Fruit fly (Drosophila melanogaster): ENCODE measurements around the gene CG17292.

CG17292 gene

DNA sequence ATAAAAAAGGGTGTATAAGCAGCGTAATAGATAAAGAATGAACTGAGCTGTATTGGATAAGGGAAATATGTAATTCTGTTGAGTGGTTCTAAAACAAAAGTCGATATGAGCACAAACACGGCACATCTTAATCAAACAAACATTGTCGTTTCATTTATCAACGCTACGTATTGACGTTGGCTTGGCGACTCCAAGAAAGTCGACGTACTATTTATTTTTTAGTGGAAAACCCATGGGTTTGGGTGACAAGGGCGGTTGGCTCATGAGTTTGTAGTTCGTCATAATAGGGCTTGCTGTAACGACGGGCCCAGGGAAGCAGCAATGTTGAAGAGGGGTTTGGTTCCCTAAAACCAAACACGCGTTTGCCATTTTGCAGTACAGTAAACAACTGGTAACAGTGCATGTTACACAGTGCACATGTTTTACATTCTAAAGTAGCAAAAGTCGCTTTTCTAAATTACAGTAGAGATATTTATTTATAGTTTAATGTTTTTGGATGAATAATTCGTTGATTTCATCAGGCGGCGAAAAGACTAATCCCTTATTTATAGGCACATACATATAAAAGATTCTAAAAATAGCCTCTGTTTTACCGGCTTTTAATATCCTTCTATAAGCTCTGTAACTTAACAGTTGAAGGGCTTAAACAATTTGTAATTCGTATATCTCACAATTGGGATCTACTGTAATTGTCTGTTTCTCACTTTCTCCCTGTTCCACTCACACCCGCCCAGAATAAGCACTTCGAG, 8.9 kb upstream of the CG17292 start (continued):
- no peak for TF ChIP-seq CG1792 (GFP tag; optimal IDR thresholded peaks at IDR 0.05)
- no peak for TF ChIP-seq CG17359 (tag; optimal IDR thresholded peaks at IDR 0.05)
- TF ChIP-seq Nf-YC (tag; optimal IDR thresholded peaks at IDR 0.05): no peak
- no peak for TF ChIP-seq Doc3 (GFP tag; IDR thresholded peaks at IDR 0.05; ENCODE audit: partially characterized antibody)
- TF ChIP-seq Rx (GFP tag; IDR thresholded peaks at IDR 0.05): no peak
- no peak for TF ChIP-seq wor (GFP tag; IDR thresholded peaks at IDR 0.05)
- peak; percentile 49 for TF ChIP-seq lab (GFP tag; optimal IDR thresholded peaks at IDR 0.05)
- no peak for TF ChIP-seq Hr78 (GFP tag; optimal IDR thresholded peaks at IDR 0.05)
- TF ChIP-seq B-H1 (GFP tag; IDR thresholded peaks at IDR 0.05): no peak
- TF ChIP-seq CG18476 (GFP tag; optimal IDR thresholded peaks at IDR 0.05): no peak
- TF ChIP-seq Doc2 (GFP tag; IDR thresholded peaks at IDR 0.05): no peak
- TF ChIP-seq Sry-β (GFP tag; optimal IDR thresholded peaks at IDR 0.05): no peak
- TF ChIP-seq Bgb (GFP tag; IDR thresholded peaks at IDR 0.05; ENCODE audit: partially characterized antibody): no peak
- TF ChIP-seq Stat92E (GFP tag; optimal IDR thresholded peaks at IDR 0.05): no peak
- TF ChIP-seq toy (GFP tag; IDR thresholded peaks at IDR 0.05): no peak
- peak; percentile 28; the same call in 1 of the 2 replicates for TF ChIP-seq CG32532 (GFP tag; IDR thresholded peaks at IDR 0.05)
- peak; percentile 39 for TF ChIP-seq CG3281 (GFP tag; optimal IDR thresholded peaks at IDR 0.05)
- no peak for TF ChIP-seq C15 (GFP tag; IDR thresholded peaks at IDR 0.05)
- TF ChIP-seq sna (GFP tag; IDR thresholded peaks at IDR 0.05; ENCODE audit: partially characterized antibody): no peak
- no peak for TF ChIP-seq CG32772 (GFP tag; IDR thresholded peaks at IDR 0.05)
- TF ChIP-seq Meics (GFP tag; optimal IDR thresholded peaks at IDR 0.05): no peak
- no peak for TF ChIP-seq CG18619 (GFP tag; optimal IDR thresholded peaks at IDR 0.05)
- TF ChIP-seq CG10654 (GFP tag; optimal IDR thresholded peaks at IDR 0.05): no peak
- no peak for TF ChIP-seq btn (GFP tag; optimal IDR thresholded peaks at IDR 0.05)
- TF ChIP-seq CG7357 (GFP tag; IDR thresholded peaks at IDR 0.05): no peak
- no peak for TF ChIP-seq Aef1 (GFP tag; IDR thresholded peaks at IDR 0.05)
- no peak for TF ChIP-seq dm (GFP tag; optimal IDR thresholded peaks at IDR 0.05)
- TF ChIP-seq Lim3 (GFP tag; IDR thresholded peaks at IDR 0.05): no peak
- no peak for TF ChIP-seq CG15011 (GFP tag; optimal IDR thresholded peaks at IDR 0.05)
- TF ChIP-seq CG14965 (GFP tag; optimal IDR thresholded peaks at IDR 0.05; ENCODE audit: borderline replicate concordance): no peak
- TF ChIP-seq Nf-YB (GFP tag; optimal IDR thresholded peaks at IDR 0.05): no peak
- no peak for TF ChIP-seq Hey (tag; optimal IDR thresholded peaks at IDR 0.05)
- no peak for TF ChIP-seq tgo (GFP tag; IDR thresholded peaks at IDR 0.05)
- TF ChIP-seq ftz-f1 (GFP tag; optimal IDR thresholded peaks at IDR 0.05): no peak
- no peak for TF ChIP-seq Six4 (GFP tag; optimal IDR thresholded peaks at IDR 0.05)
- TF ChIP-seq bsh (GFP tag; optimal IDR thresholded peaks at IDR 0.05): no peak
- TF ChIP-seq vnd (GFP tag; IDR thresholded peaks at IDR 0.05; ENCODE audit: partially characterized antibody): no peak
- TF ChIP-seq CG31224 (GFP tag; IDR thresholded peaks at IDR 0.05): peak; percentile 46; the same call in 1 of the 2 replicates
- TF ChIP-seq Dp (GFP tag; optimal IDR thresholded peaks at IDR 0.05): no peak
- peak; percentile 9 for TF ChIP-seq Ets65A (GFP tag)
- TF ChIP-seq Hr3 (GFP tag; optimal IDR thresholded peaks at IDR 0.05): no peak
- no peak for TF ChIP-seq Atf3 (GFP tag; optimal IDR thresholded peaks at IDR 0.05)
- no peak for TF ChIP-seq tx (GFP tag; optimal IDR thresholded peaks at IDR 0.05)
- TF ChIP-seq dimm (GFP tag; IDR thresholded peaks at IDR 0.05): no peak
- no peak for TF ChIP-seq odd (GFP tag; optimal IDR thresholded peaks at IDR 0.05)
- no peak for TF ChIP-seq CG11723 (GFP tag; optimal IDR thresholded peaks at IDR 0.05)
- TF ChIP-seq CoRest (tag; optimal IDR thresholded peaks at IDR 0.05): peak; percentile 37
- TF ChIP-seq CG8359 (GFP tag; optimal IDR thresholded peaks at IDR 0.05; ENCODE audit: borderline replicate concordance): no peak
- peak; percentile 20; the same call in 1 of the 2 replicates for TF ChIP-seq MBD-R2 (GFP tag; IDR thresholded peaks at IDR 0.05)
- no peak for TF ChIP-seq H15 (GFP tag; IDR thresholded peaks at IDR 0.05)
